Worm (Caenorhabditis elegans): ENCODE measurements around the gene lmbr-1.

lmbr-1 gene

ce11 chrIII:8363253-8364061 is 8.6 kb upstream of the lmbr-1 start, which contains the start of gene R05D3.3:
R05D3.3 (plus strand) TSS chrIII:8364011.
- TF ChIP-seq ceh-30 (tag; optimal IDR thresholded peaks at IDR 0.05): no peak

ce11 chrIII:8368619-8369018 is 3.4 kb upstream of the lmbr-1 start, which contains the start of gene R05D3.9:
R05D3.9 (minus strand) TSS chrIII:8368719.
- TF ChIP-seq rnt-1 (tag; optimal IDR thresholded peaks at IDR 0.05) (no peak), Y22D7AL.16 (tag; optimal IDR thresholded peaks at IDR 0.05) (no peak), ceh-22 (tag; optimal IDR thresholded peaks at IDR 0.05) (no peak), hlh-13 (GFP tag; optimal IDR thresholded peaks at IDR 0.05) (no peak), npax-4 (tag; optimal IDR thresholded peaks at IDR 0.05) (no peak)

ce11 chrIII:8369172-8369571 is 2.9 kb upstream of the lmbr-1 start:
- no peak for TF ChIP-seq ets-4 (tag; optimal IDR thresholded peaks at IDR 0.05)
- no peak for TF ChIP-seq ceh-9 (tag; optimal IDR thresholded peaks at IDR 0.05)
- TF ChIP-seq dve-1 (tag; optimal IDR thresholded peaks at IDR 0.05): no peak
- no peak for TF ChIP-seq mec-3 (tag; optimal IDR thresholded peaks at IDR 0.05; ENCODE audit: borderline replicate concordance)
- no peak for TF ChIP-seq C08G9.2 (tag; optimal IDR thresholded peaks at IDR 0.05)

- TF ChIP-seq lin-11 (tag; optimal IDR thresholded peaks at IDR 0.05) (no peak), tbx-7 (tag; optimal IDR thresholded peaks at IDR 0.05) (no peak), ceh-45 (GFP tag; IDR thresholded peaks at IDR 0.05) (no peak), nhr-232 (tag; optimal IDR thresholded peaks at IDR 0.05) (no peak), K02D7.2 (tag; optimal IDR thresholded peaks at IDR 0.05) (no peak), ahr-1 (tag; optimal IDR thresholded peaks at IDR 0.05) (no peak), elt-2 (tag; optimal IDR thresholded peaks at IDR 0.05) (no peak), C38D4.7 (GFP tag; optimal IDR thresholded peaks at IDR 0.05) (no peak), Y22D7AL.16 (tag; optimal IDR thresholded peaks at IDR 0.05) (no peak), hlh-8 (tag; optimal IDR thresholded peaks at IDR 0.05) (no peak)
These were observed 1.9 kb upstream of the lmbr-1 start for ce11 chrIII:8370188-8370587.

ce11 chrIII:8370846-8371257 is 1.2 kb upstream of the lmbr-1 start:
- TF ChIP-seq fax-1 (tag; optimal IDR thresholded peaks at IDR 0.05) (no peak), ceh-31 (tag; optimal IDR thresholded peaks at IDR 0.05) (peak; percentile 1), nfya-1 (tag; optimal IDR thresholded peaks at IDR 0.05) (peak; percentile 57), syd-9 (tag; optimal IDR thresholded peaks at IDR 0.05) (no peak), pat-9 (tag; optimal IDR thresholded peaks at IDR 0.05) (no peak), hlh-30 (tag; optimal IDR thresholded peaks at IDR 0.05; ENCODE audit: insufficient read depth) (peak; percentile 20), ceh-34 (tag; optimal IDR thresholded peaks at IDR 0.05) (no peak), fkh-10 (GFP tag; optimal IDR thresholded peaks at IDR 0.05) (no peak)

- no peak for TF ChIP-seq ceh-31 (tag; optimal IDR thresholded peaks at IDR 0.05)
- TF ChIP-seq zip-5 (tag; optimal IDR thresholded peaks at IDR 0.05): no peak
- TF ChIP-seq lim-6 (tag; optimal IDR thresholded peaks at IDR 0.05): no peak
These were observed 2.9 kb downstream of the lmbr-1 start, which contains the start of gene met-2 for ce11 chrIII:8375000-8375399. met-2 (plus strand) TSS chrIII:8375300.

- TF ChIP-seq rnt-1 (tag; optimal IDR thresholded peaks at IDR 0.05): no peak
- TF ChIP-seq ceh-34 (tag; optimal IDR thresholded peaks at IDR 0.05): no peak
- no peak for TF ChIP-seq syd-9 (tag; optimal IDR thresholded peaks at IDR 0.05)
- TF ChIP-seq tbx-7 (tag; optimal IDR thresholded peaks at IDR 0.05): no peak
- no peak for TF ChIP-seq npax-4 (tag; optimal IDR thresholded peaks at IDR 0.05)
- TF ChIP-seq dmd-4 (tag; optimal IDR thresholded peaks at IDR 0.05; ENCODE audit: borderline replicate concordance): no peak
- no peak for TF ChIP-seq pha-4 (tag; optimal IDR thresholded peaks at IDR 0.05)
- TF ChIP-seq ceh-2 (tag; optimal IDR thresholded peaks at IDR 0.05): no peak
- TF ChIP-seq ceh-45 (GFP tag; IDR thresholded peaks at IDR 0.05): no peak
- no peak for TF ChIP-seq hlh-6 (tag; optimal IDR thresholded peaks at IDR 0.05)
- no peak for TF ChIP-seq ceh-18 (tag; optimal IDR thresholded peaks at IDR 0.05)
- TF ChIP-seq Y22D7AL.16 (tag; optimal IDR thresholded peaks at IDR 0.05): no peak
- no peak for TF ChIP-seq tbx-2 (tag; optimal IDR thresholded peaks at IDR 0.05)
These were observed 8.6 kb downstream of the lmbr-1 start, which contains the start of gene R05D3.12 for ce11 chrIII:8380645-8381044. R05D3.12 (plus strand) TSS chrIII:8380945.
